Worm (Caenorhabditis elegans): Measurements from ENCODE around the gene chs-2.

DNA sequence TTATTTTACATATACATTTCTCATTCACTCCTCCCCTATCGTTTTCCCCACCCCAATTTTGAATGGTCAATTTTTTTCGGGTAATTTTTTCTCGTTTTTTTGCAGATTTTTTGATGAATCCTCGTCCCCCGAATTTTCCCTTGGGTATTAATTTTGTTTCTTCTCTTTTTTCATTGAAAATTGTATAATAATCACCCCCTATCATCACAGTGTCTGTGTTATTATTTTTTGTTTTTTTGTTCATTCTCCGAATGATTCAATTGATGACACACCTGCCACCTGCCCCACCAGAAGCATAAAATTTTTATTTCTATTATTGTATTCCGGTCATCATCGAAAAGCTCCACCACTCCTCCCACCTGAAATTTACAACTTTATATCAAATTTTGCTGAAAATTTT, 44.5 kb upstream of the chs-2 start, which contains the start of gene T25D3.3:
- TF ChIP-seq tbx-37 (GFP tag; conservative IDR thresholded peaks at IDR 0.05): no peak
- no peak for TF ChIP-seq ets-7 (tag; optimal IDR thresholded peaks at IDR 0.05)
- TF ChIP-seq ceh-36 (tag; optimal IDR thresholded peaks at IDR 0.05): no peak
- no peak for TF ChIP-seq hmg-4 (GFP tag; optimal IDR thresholded peaks at IDR 0.05)
- no peak for TF ChIP-seq ama-1 (optimal IDR thresholded peaks at IDR 0.05)
- TF ChIP-seq sea-1 (GFP tag; conservative IDR thresholded peaks at IDR 0.05): no peak

Data from whole organism, early embryonic.